Fruit fly (Drosophila melanogaster): ENCODE results near the gene CG12307.

Gene CG12307

dm6 chr2L:11651910-11652498 lies at the start of gene CG12307, which contains the start of gene CG4983:
TSS of gene CG12307 (minus strand) at chr2L:11652010.
TSS of gene CG4983 (plus strand) at chr2L:11652448.
- TF ChIP-seq CG5204 (GFP tag; optimal IDR thresholded peaks at IDR 0.05) (no peak), ovo (GFP tag; optimal IDR thresholded peaks at IDR 0.05) (no peak), toe (GFP tag; optimal IDR thresholded peaks at IDR 0.05) (no peak)

- no peak for TF ChIP-seq Hr96 (GFP tag; optimal IDR thresholded peaks at IDR 0.05)
These were observed 42.7 kb upstream of the CG12307 start, which contains the start of gene CG4988 for dm6 chr2L:11694504-11694903. TSS of gene CG4988 (plus strand) at chr2L:11694804.

dm6 chr2L:11662959-11663358 lies 11.1 kb upstream of the CG12307 start, which contains the start of gene CG44477:
TSS of gene CG44477 (plus strand) at chr2L:11663259.
- TF ChIP-seq CG14711 (tag; optimal IDR thresholded peaks at IDR 0.05) (no peak), pad (GFP tag; optimal IDR thresholded peaks at IDR 0.05) (no peak), bab1 (GFP tag; optimal IDR thresholded peaks at IDR 0.05) (no peak), CG7045 (GFP tag; optimal IDR thresholded peaks at IDR 0.05) (no peak), cnc (optimal IDR thresholded peaks at IDR 0.05) (no peak), CG7101 (tag; optimal IDR thresholded peaks at IDR 0.05) (no peak), CG33017 (tag; optimal IDR thresholded peaks at IDR 0.05) (no peak), CG1620 (GFP tag; optimal IDR thresholded peaks at IDR 0.05) (no peak), Mnt (GFP tag; optimal IDR thresholded peaks at IDR 0.05) (no peak), tj (GFP tag; optimal IDR thresholded peaks at IDR 0.05) (no peak), cic (GFP tag; optimal IDR thresholded peaks at IDR 0.05) (no peak), CG12768 (GFP tag; optimal IDR thresholded peaks at IDR 0.05) (no peak)

- TF ChIP-seq cnc (optimal IDR thresholded peaks at IDR 0.05) (no peak), Clk (GFP tag; optimal IDR thresholded peaks at IDR 0.05) (no peak), pad (GFP tag; optimal IDR thresholded peaks at IDR 0.05) (no peak)
These were observed 5.3 kb upstream of the CG12307 start, which contains the start of gene CG43167 for dm6 chr2L:11657110-11657509. TSS of gene CG43167 (plus strand) at chr2L:11657410.

- TF ChIP-seq CG7045 (GFP tag; optimal IDR thresholded peaks at IDR 0.05): no peak
These were observed 3.1 kb downstream of the CG12307 start, which contains the start of gene CG6614 for dm6 chr2L:11648739-11649138. TSS of gene CG6614 (minus strand) at chr2L:11648839.

dm6 chr2L:11628292-11628691 lies 23.5 kb downstream of the CG12307 start:
- TF ChIP-seq CG5204 (GFP tag; optimal IDR thresholded peaks at IDR 0.05): peak; percentile 44
- no peak for TF ChIP-seq cic (GFP tag; optimal IDR thresholded peaks at IDR 0.05)

dm6 chr2L:11624190-11624589 lies 27.6 kb downstream of the CG12307 start:
- no peak for TF ChIP-seq cic (GFP tag; optimal IDR thresholded peaks at IDR 0.05)
- TF ChIP-seq CG11617 (GFP tag; optimal IDR thresholded peaks at IDR 0.05): no peak

dm6 chr2L:11611672-11612071 lies 40.1 kb downstream of the CG12307 start, which contains the start of gene spag4:
TSS of gene spag4 (minus strand) at chr2L:11611772.
- TF ChIP-seq Clk (GFP tag; optimal IDR thresholded peaks at IDR 0.05) (no peak), kay (GFP tag; ENCODE audit: borderline replicate concordance) (no peak), Crg-1 (GFP tag; optimal IDR thresholded peaks at IDR 0.05) (no peak)
